Fruit fly (Drosophila melanogaster) whole organism, wandering third instar larva: Measurements from ENCODE around the gene CG31915.

Experiments
- Abd-B ChIP-seq: fragments of >200 bp; optimal IDR thresholded peaks from 2 replicates; lab custom pipeline; 2017; ENCODE audit warnings: missing biosample characterization, missing genetic modification characterization
- CG32264 ChIP-seq: fragments of 200-800 bp; sonication (Bioruptor generic); optimal IDR thresholded peaks from 2 replicates; lab custom pipeline; 2016; ENCODE audit warnings: missing biosample characterization, missing genetic modification characterization
- CG9705 ChIP-seq: fragments of 200-800 bp; sonication (Bioruptor generic); optimal IDR thresholded peaks from 2 replicates; lab custom pipeline; 2018; ENCODE audit warnings: missing biosample characterization, mild to moderate bottlenecking, missing genetic modification characterization
- CrebA ChIP-seq: fragments of 200-800 bp; sonication (Bioruptor generic); optimal IDR thresholded peaks from 2 replicates; lab custom pipeline; 2016; ENCODE audit warnings: missing biosample characterization, mild to moderate bottlenecking, missing genetic modification characterization, borderline replicate concordance
- Dfd ChIP-seq: fragments of >200 bp; optimal IDR thresholded peaks from 2 replicates; lab custom pipeline; 2017; ENCODE audit warnings: missing biosample characterization, missing genetic modification characterization
- Dif ChIP-seq: fragments of 200-275, 200-300 bp; sonication (Bioruptor generic); optimal IDR thresholded peaks from 2 replicates; lab custom pipeline; 2018; ENCODE audit warnings: missing biosample characterization, missing genetic modification characterization; ENCODE audit not compliant: partially characterized antibody
- GATAd ChIP-seq: sonication (Bioruptor generic); optimal IDR thresholded peaks from 2 replicates; lab custom pipeline; 2016; ENCODE audit warnings: missing biosample characterization, missing genetic modification characterization
- HLH106 ChIP-seq: fragments of 200-800 bp; optimal IDR thresholded peaks from 3 replicates; lab custom pipeline; 2019; ENCODE audit warnings: missing biosample characterization, mild to moderate bottlenecking, missing genetic modification characterization, moderate library complexity
- Hnf4 ChIP-seq: fragments of 200-800 bp; sonication (Bioruptor generic); optimal IDR thresholded peaks from 2 replicates; lab custom pipeline; 2016; ENCODE audit warnings: missing biosample characterization, mild to moderate bottlenecking, missing genetic modification characterization
- Hr78 ChIP-seq: fragments of >200 bp; optimal IDR thresholded peaks from 2 replicates; lab custom pipeline; 2017; ENCODE audit warnings: missing biosample characterization, missing genetic modification characterization
- Hr83 ChIP-seq: fragments of 200-300 bp; sonication (Bioruptor generic); optimal IDR thresholded peaks from 2 replicates; lab custom pipeline; 2016; ENCODE audit warnings: missing biosample characterization, mild to moderate bottlenecking, missing genetic modification characterization, moderate library complexity; ENCODE audit not compliant: poor library complexity, severe bottlenecking
- Jra ChIP-seq: sonication (Bioruptor generic); optimal IDR thresholded peaks from 2 replicates; lab custom pipeline; 2016; ENCODE audit warnings: missing biosample characterization, missing genetic modification characterization
- Myc ChIP-seq: fragments of >200 bp; optimal IDR thresholded peaks from 2 replicates; lab custom pipeline; 2017
- N ChIP-seq: fragments of >200 bp; optimal IDR thresholded peaks from 2 replicates; lab custom pipeline; 2018; ENCODE audit warnings: missing biosample characterization, missing external identifiers, missing genetic modification characterization
- OdsH ChIP-seq: fragments of 200-800 bp; sonication (Bioruptor generic); optimal IDR thresholded peaks from 2 replicates; lab custom pipeline; 2016; ENCODE audit warnings: missing biosample characterization, mild to moderate bottlenecking, missing genetic modification characterization
- Rel ChIP-seq, 2 experiments: fragments of 200-800 bp; sonication (Bioruptor generic) in 1 of 2; optimal IDR thresholded peaks; 2 replicates in 1 of 2; 3 replicates in 1 of 2; lab custom pipeline; 2016 to 2019; ENCODE audit warnings: mild to moderate bottlenecking in 2 of 2, missing biosample characterization in 2 of 2, missing genetic modification characterization in 2 of 2, moderate library complexity in 1 of 2
- Sp1 ChIP-seq: fragments of 200-800 bp; sonication (Bioruptor generic); optimal IDR thresholded peaks from 3 replicates; lab custom pipeline; 2019; ENCODE audit warnings: missing biosample characterization, mild to moderate bottlenecking, missing genetic modification characterization, moderate library complexity
- Vsx2 ChIP-seq: fragments of 200-300, 225-300 bp; sonication (Bioruptor generic); optimal IDR thresholded peaks from 2 replicates; lab custom pipeline; 2018; ENCODE audit warnings: missing biosample characterization, missing genetic modification characterization; ENCODE audit not compliant: partially characterized antibody
- br ChIP-seq: fragments of 200-800 bp; sonication (Bioruptor generic); optimal IDR thresholded peaks from 2 replicates; lab custom pipeline; 2016; ENCODE audit warnings: missing biosample characterization, missing genetic modification characterization
- brk ChIP-seq: fragments of 200-800 bp; sonication (Bioruptor generic); optimal IDR thresholded peaks from 2 replicates; lab custom pipeline; 2016; ENCODE audit warnings: missing biosample characterization, mild to moderate bottlenecking, missing genetic modification characterization
- dl ChIP-seq, 2 experiments: fragments of 175-275, 200-275 bp in 1 of 2; fragments of 200-275 bp in 1 of 2; sonication (Bioruptor generic); optimal IDR thresholded peaks; lab custom pipeline; 2018; ENCODE audit warnings: mild to moderate bottlenecking in 2 of 2, missing biosample characterization in 2 of 2, missing genetic modification characterization in 2 of 2, moderate library complexity in 2 of 2; ENCODE audit not compliant: partially characterized antibody in 2 of 2, insufficient read depth in 1 of 2
- dmrt93B ChIP-seq: fragments of 200-800 bp; sonication (Bioruptor generic); optimal IDR thresholded peaks from 2 replicates; lab custom pipeline; 2018; ENCODE audit warnings: missing biosample characterization, mild to moderate bottlenecking, missing genetic modification characterization
- dsf ChIP-seq: sonication (Bioruptor generic); optimal IDR thresholded peaks from 2 replicates; lab custom pipeline; 2016; ENCODE audit warnings: missing biosample characterization, missing genetic modification characterization, borderline replicate concordance
- ey ChIP-seq: fragments of 200-800 bp; sonication (Bioruptor generic); optimal IDR thresholded peaks from 2 replicates; lab custom pipeline; 2016; ENCODE audit warnings: missing biosample characterization, missing genetic modification characterization
- foxo ChIP-seq, 2 experiments: fragments of 200-800 bp; sonication (Bioruptor generic); optimal IDR thresholded peaks; 2 replicates in 1 of 2; 3 replicates in 1 of 2; lab custom pipeline; 2016 to 2017; ENCODE audit warnings: missing biosample characterization in 2 of 2, missing genetic modification characterization in 2 of 2
- fru ChIP-seq: fragments of 200-800 bp; sonication (Bioruptor generic); optimal IDR thresholded peaks from 3 replicates; lab custom pipeline; 2016; ENCODE audit warnings: missing biosample characterization, mild to moderate bottlenecking, missing genetic modification characterization
- h ChIP-seq: fragments of 200-800 bp; sonication (Bioruptor generic); optimal IDR thresholded peaks from 3 replicates; lab custom pipeline; 2016; ENCODE audit warnings: missing biosample characterization, mild to moderate bottlenecking, missing genetic modification characterization
- jim ChIP-seq: fragments of 175-275, 200-325 bp; sonication (Bioruptor generic); optimal IDR thresholded peaks from 2 replicates; lab custom pipeline; 2016; ENCODE audit warnings: missing biosample characterization, mild to moderate bottlenecking, missing genetic modification characterization
- lola ChIP-seq: fragments of >200 bp; optimal IDR thresholded peaks from 2 replicates; lab custom pipeline; 2017; ENCODE audit warnings: missing biosample characterization, missing genetic modification characterization
- psq ChIP-seq: fragments of 200-800 bp; sonication (Bioruptor generic); optimal IDR thresholded peaks from 3 replicates; lab custom pipeline; 2017; ENCODE audit warnings: missing biosample characterization, mild to moderate bottlenecking, missing genetic modification characterization, moderate library complexity
- rgr ChIP-seq: fragments of 200-800 bp; sonication (Bioruptor generic); optimal IDR thresholded peaks from 3 replicates; lab custom pipeline; 2016; ENCODE audit warnings: missing biosample characterization, mild to moderate bottlenecking, missing genetic modification characterization
- sage ChIP-seq: fragments of 200-800 bp; sonication (Bioruptor generic); optimal IDR thresholded peaks from 2 replicates; lab custom pipeline; 2016; ENCODE audit warnings: missing biosample characterization, mild to moderate bottlenecking, missing genetic modification characterization
- sv ChIP-seq: fragments of 200-800 bp; sonication (Bioruptor generic); optimal IDR thresholded peaks from 3 replicates; lab custom pipeline; 2016; ENCODE audit warnings: missing biosample characterization, missing genetic modification characterization
- tai ChIP-seq: sonication (Bioruptor generic); optimal IDR thresholded peaks from 2 replicates; lab custom pipeline; 2016; ENCODE audit warnings: missing biosample characterization, missing genetic modification characterization
- usp ChIP-seq: fragments of >200 bp; optimal IDR thresholded peaks from 2 replicates; lab custom pipeline; 2017; ENCODE audit warnings: missing biosample characterization, missing genetic modification characterization
- woc ChIP-seq: sonication (Bioruptor generic); optimal IDR thresholded peaks from 2 replicates; lab custom pipeline; 2016; ENCODE audit warnings: missing biosample characterization, mild to moderate bottlenecking, missing genetic modification characterization

CG31915 gene

dm6 chr2L:5493907-5494404 is 34.0 kb upstream of the CG31915 start:
- no peak for TF ChIP-seq OdsH (GFP tag; lab: Kevin White, UChicago)
- TF ChIP-seq Myc (lab: Kevin White, UChicago) = no peak
- TF ChIP-seq CG32264 (GFP tag; lab: Kevin White, UChicago) = no peak
- TF ChIP-seq Sp1 (GFP tag; lab: Kevin White, UChicago) = no peak
- no peak for TF ChIP-seq tai (GFP tag; lab: Kevin White, UChicago)
- TF ChIP-seq h = no peak
- TF ChIP-seq Abd-B = no peak
- TF ChIP-seq rgr (GFP tag; lab: Kevin White, UChicago) = no peak
- TF ChIP-seq sage (GFP tag; lab: Kevin White, UChicago) = no peak
- TF ChIP-seq Vsx2 (GFP tag; lab: Kevin White, UChicago) = no peak
- no peak for TF ChIP-seq brk (GFP tag; lab: Kevin White, UChicago)

- no peak for TF ChIP-seq fru (GFP tag; lab: Kevin White, UChicago)
- no peak for TF ChIP-seq Myc (lab: Kevin White, UChicago)
- TF ChIP-seq sage (GFP tag; lab: Kevin White, UChicago) = no peak
- TF ChIP-seq Dif (GFP tag; lab: Kevin White, UChicago) = no peak
- TF ChIP-seq dl (GFP tag; optimal IDR thresholded peaks at IDR 0.05; lab: Kevin White, UChicago; ENCODE audit: insufficient read depth in 1 of 2, partially characterized antibody in 2 of 2) = no peak
Measured at dm6 chr2L:5494808-5495356, 33.0 kb upstream of the CG31915 start.

dm6 chr2L:5496468-5497093 is 31.3 kb upstream of the CG31915 start:
- peak; percentile 13 for TF ChIP-seq rgr (GFP tag; lab: Kevin White, UChicago)
- TF ChIP-seq h = peak; percentile 15
- TF ChIP-seq sv (GFP tag; lab: Kevin White, UChicago) = peak; percentile 5
- no peak for TF ChIP-seq dsf (GFP tag; lab: Kevin White, UChicago)
- TF ChIP-seq N (GFP tag; lab: Kevin White, UChicago) = no peak

DNA sequence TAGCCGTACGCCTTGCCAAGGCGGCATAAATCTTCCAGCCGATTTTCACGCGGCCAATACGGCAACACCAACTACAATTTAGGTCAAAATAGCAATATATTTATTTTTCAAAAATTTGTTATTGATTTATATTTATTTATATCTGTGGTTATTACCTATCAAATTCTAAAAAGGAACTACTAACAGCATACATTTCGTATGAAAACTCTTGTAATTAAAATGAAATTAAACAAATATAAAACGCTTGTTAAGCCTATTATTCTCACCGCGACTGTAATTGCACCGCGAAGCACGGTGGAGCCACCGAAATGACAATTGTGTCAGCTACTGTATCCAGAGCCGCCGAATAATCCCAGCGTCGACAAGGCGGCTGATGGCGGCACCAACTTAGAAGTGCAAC is 28.5 kb upstream of the CG31915 start:
- TF ChIP-seq CrebA (GFP tag; lab: Kevin White, UChicago) (no peak), dmrt93B (GFP tag; lab: Kevin White, UChicago) (no peak), Hr78 (GFP tag; lab: Kevin White, UChicago) (no peak), br (GFP tag; lab: Kevin White, UChicago) (no peak), psq (GFP tag; lab: Kevin White, UChicago) (no peak), Hnf4 (no peak)

- no peak for TF ChIP-seq sv (GFP tag; lab: Kevin White, UChicago)
- no peak for TF ChIP-seq CG32264 (GFP tag; lab: Kevin White, UChicago)
- peak; percentile 45 for TF ChIP-seq CG9705 (GFP tag; lab: Kevin White, UChicago)
- peak; percentile 37 for TF ChIP-seq tai (GFP tag; lab: Kevin White, UChicago)
- TF ChIP-seq ey (GFP tag; lab: Kevin White, UChicago) = peak; percentile 80
- TF ChIP-seq OdsH (GFP tag; lab: Kevin White, UChicago) = peak; percentile 80
- peak; percentile 72 for TF ChIP-seq psq (GFP tag; lab: Kevin White, UChicago)
- TF ChIP-seq brk (GFP tag; lab: Kevin White, UChicago) = peak; percentile 72
- no peak for TF ChIP-seq jim
- TF ChIP-seq CrebA (GFP tag; lab: Kevin White, UChicago) = no peak
- TF ChIP-seq dsf (GFP tag; lab: Kevin White, UChicago) = no peak
- peak; percentile 34 for TF ChIP-seq sage (GFP tag; lab: Kevin White, UChicago)
- peak; percentile 72 for TF ChIP-seq br (GFP tag; lab: Kevin White, UChicago)
- no peak for TF ChIP-seq Myc (lab: Kevin White, UChicago)
- no peak for TF ChIP-seq GATAd (GFP tag; lab: Kevin White, UChicago)
- no peak for TF ChIP-seq dl (GFP tag; optimal IDR thresholded peaks at IDR 0.05; lab: Kevin White, UChicago; ENCODE audit: insufficient read depth in 1 of 2, partially characterized antibody in 2 of 2)
- TF ChIP-seq fru (GFP tag; lab: Kevin White, UChicago) = peak; percentile 87
- TF ChIP-seq Rel (GFP tag; optimal IDR thresholded peaks at IDR 0.05; lab: Kevin White, UChicago) = peak; percentile 33
- TF ChIP-seq Rel (tag; optimal IDR thresholded peaks at IDR 0.05; lab: Kevin White, UChicago) = peak; percentile 48
- TF ChIP-seq HLH106 (tag; lab: Kevin White, UChicago) = peak; percentile 83
- TF ChIP-seq Jra (GFP tag; lab: Kevin White, UChicago) = peak; percentile 70
- peak; percentile 37 for TF ChIP-seq dmrt93B (GFP tag; lab: Kevin White, UChicago)
- no peak for TF ChIP-seq Hr83
- TF ChIP-seq rgr (GFP tag; lab: Kevin White, UChicago) = peak; percentile 76
- TF ChIP-seq foxo (GFP tag; optimal IDR thresholded peaks at IDR 0.05; lab: Kevin White, UChicago) = peak in 1 of 2 experiments; percentile 81
- peak; percentile 68 for TF ChIP-seq woc (GFP tag; lab: Kevin White, UChicago)
- TF ChIP-seq Abd-B = no peak
- no peak for TF ChIP-seq lola (GFP tag; lab: Kevin White, UChicago)
- no peak for TF ChIP-seq Dfd (GFP tag; lab: Kevin White, UChicago)
- TF ChIP-seq usp (GFP tag; lab: Kevin White, UChicago) = no peak
- TF ChIP-seq Hr78 (GFP tag; lab: Kevin White, UChicago) = no peak
- TF ChIP-seq Hnf4 = peak; percentile 58
- TF ChIP-seq h = peak; percentile 84
Measured at dm6 chr2L:5501335-5501734, 26.6 kb upstream of the CG31915 start.
